Fruit fly (Drosophila melanogaster) Kc167 (cell line): ENCODE results near the gene sgl.

Experiments
- Sin3A ChIP-seq: fragments of >200 bp; optimal IDR thresholded peaks from 2 replicates; lab custom pipeline; 2018; ENCODE audit warnings: missing external identifiers
- insv ChIP-seq: fragments of >200 bp; optimal IDR thresholded peaks from 3 replicates; lab custom pipeline; 2018; ENCODE audit warnings: missing external identifiers
- psq ChIP-seq: fragments of >200 bp; optimal IDR thresholded peaks from 2 replicates; lab custom pipeline; 2017; ENCODE audit warnings: missing external identifiers
- ttk ChIP-seq: sonication (Bioruptor generic); optimal IDR thresholded peaks from 2 replicates; lab custom pipeline; 2017; ENCODE audit warnings: missing external identifiers

- TF ChIP-seq Sin3A: no peak
- TF ChIP-seq ttk (lab: Kevin White, UChicago): no peak
- no peak for TF ChIP-seq psq
- TF ChIP-seq insv (lab: Kevin White, UChicago): no peak
These were observed 19.9 kb upstream of the sgl start, which contains the start of the genes CG32388 and CG43439 for dm6 chr3L:6984486-6984885.
